Fruit fly (Drosophila melanogaster) whole organism, larva: Measurements from ENCODE around the gene klu.

Source experiments
- noc ChIP-seq: fragments of 200-800 bp; sonication (Bioruptor generic); optimal IDR thresholded peaks from 3 replicates; lab custom pipeline; 2019; ENCODE audit warnings: missing biosample characterization, mild to moderate bottlenecking, missing genetic modification characterization, moderate library complexity

The klu gene

dm6 chr3L:11015203-11015602, 6.2 kb upstream of the klu start:
- TF ChIP-seq noc = no peak

dm6 chr3L:11011610-11012202, 2.7 kb upstream of the klu start:
- TF ChIP-seq noc = no peak

DNA sequence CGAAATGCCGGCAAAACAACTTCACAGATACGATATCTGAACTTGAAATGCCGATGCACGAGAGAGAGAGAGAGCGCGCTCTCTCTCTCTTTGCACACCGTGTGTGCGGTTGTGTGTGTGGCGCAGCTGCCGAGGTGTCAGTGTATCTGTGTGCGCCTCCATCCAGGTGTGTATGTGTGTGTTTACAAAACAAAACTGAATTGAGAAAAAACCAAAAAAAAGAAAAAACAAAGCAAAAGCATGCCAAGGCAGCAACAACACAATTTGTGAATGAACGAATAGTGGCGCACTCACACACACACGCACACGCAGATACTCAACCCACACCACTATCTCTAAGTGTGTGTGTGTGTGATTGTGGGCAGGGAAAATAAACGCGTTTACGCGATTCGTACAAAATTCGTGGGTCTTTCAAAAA, 1.4 kb upstream of the klu start:
- TF ChIP-seq noc = peak; percentile 5

dm6 chr3L:11007786-11008185, 1.2 kb downstream of the klu start:
- TF ChIP-seq noc = no peak

DNA sequence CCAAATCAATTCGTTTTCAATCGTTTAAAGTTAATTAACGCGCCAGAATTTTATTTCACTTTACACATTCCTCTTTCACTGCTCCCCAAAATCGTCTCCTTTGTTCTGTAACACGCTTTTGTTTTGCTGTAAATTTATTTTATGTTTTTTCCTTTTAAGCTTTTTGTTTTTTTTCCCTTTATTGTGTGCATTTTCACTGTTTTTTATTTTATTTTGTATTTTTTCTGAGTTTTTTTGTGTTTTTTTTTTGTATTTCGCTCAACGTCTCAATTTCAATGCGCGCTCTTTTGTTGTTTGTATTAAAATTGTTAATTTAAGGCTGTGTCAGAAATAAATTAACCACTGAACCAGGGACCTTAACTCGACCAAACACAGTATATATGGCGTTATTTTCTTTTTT, 2.6 kb downstream of the klu start:
- TF ChIP-seq noc = no peak

dm6 chr3L:11004739-11005476, 4.1 kb downstream of the klu start:
- TF ChIP-seq noc = no peak

DNA sequence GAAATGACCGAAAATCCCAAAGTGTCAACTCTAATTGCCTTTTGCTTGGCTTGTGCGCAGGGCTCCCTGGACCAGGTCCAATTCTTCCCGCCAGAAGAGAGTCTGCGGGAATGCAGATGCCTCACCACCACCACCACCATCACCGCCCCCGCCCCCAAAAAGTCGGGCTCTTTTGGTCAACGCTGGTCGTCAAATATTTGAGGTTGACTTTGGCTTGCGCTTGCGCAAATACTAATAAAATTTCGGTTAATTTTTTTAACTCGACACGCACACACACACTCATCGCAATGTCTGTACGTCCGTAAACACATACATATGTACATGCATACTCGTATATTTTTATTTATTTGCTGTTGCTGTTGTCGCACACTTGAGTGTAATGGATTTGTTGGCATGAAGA, 5.0 kb downstream of the klu start:
- no peak for TF ChIP-seq noc

DNA sequence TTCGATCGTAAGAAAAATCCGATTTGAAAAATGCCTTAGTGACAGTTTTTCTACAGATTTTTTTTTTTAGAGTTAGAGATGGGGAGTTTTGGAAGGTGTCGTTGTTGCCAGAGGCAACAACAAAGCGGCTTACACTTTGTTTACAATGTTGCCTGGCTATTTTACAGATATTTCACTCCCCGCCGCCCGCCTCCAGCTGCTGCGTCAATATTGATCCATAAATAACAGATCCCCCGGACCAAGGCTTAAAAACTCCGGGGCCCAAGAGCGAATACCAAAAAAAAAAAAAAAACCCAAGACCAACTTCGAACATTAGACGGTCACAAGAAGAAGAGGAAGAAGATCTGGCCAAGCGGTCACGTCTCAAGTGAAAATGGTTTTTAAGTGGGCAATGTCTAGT, 6.1 kb downstream of the klu start:
- TF ChIP-seq noc = no peak

DNA sequence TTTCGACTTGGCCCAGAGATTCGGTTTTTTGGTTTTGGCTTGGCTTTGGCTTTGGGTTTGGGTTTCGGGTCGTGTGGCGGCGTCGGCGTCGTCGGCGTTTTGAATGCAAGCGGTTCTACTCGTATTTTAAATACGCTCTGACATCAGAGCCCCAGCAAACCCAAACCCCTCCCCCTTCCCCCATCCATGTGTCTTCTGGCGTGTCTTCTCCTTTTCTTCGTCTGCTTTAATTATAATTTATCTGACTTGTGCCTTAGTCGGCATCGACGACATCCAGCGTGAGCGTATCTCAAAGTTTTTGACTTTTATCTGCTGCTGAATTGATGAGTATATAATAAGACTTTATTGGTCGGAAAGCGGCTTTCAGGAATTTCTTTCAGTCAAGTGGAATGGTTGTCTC, 7.3 kb downstream of the klu start:
- no peak for TF ChIP-seq noc

- no peak for TF ChIP-seq noc
Observed at dm6 chr3L:10999558-10999957, 9.4 kb downstream of the klu start.

DNA sequence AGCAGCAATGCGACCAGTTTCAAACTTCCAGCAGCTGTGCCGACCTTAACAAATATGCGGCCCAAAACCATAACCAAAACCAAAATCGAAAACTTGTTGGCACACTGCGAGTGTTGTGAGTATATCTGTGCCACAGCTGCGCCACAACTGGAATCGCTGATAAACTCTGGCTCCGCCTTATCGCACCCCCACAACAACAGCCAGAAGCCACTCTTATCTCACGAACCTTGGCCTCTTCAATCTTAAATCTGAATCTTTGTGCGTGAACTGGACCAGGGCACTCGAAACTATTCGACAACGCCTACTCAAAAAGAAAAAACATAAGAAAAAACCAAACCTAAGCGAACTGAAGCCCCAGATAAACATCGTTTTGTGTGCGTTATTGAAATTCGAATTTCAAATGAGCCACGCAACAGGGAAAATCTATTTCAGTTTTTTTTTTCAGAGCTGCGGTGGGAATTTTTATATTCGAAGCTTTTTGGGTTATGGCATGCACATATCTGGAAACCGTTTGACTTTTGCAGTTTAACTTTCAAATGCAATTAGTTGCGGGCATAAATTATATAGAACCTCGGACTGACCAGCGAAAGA, 11.7 kb downstream of the klu start:
- TF ChIP-seq noc = no peak

DNA sequence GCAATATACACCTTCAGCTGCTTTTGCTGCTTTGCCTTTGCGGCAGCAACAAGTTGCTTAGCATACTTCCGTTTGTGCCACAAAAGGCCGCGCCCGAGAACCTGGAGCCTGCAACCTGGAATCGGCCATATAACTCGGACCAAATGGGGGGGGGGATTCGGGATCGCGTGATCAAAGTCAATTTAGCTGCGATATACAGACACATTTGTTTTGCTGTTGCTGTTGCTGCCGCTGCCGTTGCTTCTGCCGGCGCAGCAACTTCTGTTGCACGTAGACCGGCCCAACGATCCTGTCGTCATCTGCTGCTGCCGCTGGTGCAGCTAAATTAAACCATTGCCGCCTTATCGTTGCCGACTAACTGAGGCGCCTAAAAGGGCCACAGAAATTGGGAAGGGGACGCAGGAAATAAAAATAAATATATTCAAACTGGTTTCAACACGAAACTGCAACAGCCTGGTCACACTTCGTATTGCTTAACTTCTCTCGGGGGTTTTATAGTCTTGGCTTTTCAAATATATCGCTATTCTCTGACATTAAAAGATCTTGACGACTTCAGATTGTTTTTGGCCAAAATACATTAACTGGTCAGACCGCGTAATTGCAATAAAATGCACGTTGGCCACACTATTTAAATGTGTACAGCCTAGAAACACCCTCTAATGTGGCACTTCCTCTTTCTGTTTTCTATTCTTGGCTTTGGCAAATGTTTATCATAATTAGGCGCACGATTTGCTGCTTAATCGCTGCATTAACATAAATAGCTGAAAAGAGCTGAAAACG, 17.6 kb downstream of the klu start:
- no peak for TF ChIP-seq noc

DNA sequence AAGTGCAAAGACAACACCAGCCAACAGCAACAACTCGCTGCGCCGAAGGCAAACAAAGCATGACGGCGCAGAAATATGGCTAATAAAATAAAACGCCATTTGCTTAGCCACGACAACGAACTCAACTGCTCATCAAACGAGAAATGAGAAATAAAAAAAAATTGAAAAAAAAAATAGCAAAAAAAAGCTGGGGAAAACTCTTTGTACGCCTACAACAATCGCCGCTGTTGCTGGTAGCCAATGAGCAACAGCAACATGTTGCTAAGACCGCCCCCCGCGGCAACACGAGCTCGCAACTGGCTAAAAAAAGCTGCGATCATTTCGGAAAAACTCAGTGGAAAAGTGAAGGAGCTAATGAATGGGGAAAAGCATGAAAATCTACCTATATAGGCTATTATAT, 19.1 kb downstream of the klu start:
- TF ChIP-seq noc = no peak

DNA sequence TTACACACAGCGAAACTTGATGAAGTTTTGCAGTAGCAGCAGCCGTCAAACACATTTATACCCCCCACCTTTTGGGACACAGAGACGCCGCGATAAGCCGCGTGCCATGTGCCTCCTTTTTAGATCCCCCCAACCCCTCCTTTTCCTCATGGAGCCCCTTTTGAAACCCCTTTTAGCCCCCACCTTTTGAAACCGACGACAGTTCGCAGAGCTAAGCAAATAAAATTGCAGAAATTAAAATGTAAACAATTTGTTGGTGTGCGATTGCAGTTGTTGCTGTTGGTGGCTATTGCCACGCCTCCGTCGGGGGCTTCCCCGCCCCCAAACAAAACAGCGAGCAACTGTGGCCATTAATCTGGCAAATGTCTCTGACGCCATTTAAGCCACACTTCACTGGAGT, 19.7 kb downstream of the klu start:
- no peak for TF ChIP-seq noc

dm6 chr3L:10988559-10988958, 20.4 kb downstream of the klu start:
- no peak for TF ChIP-seq noc

- no peak for TF ChIP-seq noc
Observed at dm6 chr3L:10986613-10987012, 22.4 kb downstream of the klu start.

DNA sequence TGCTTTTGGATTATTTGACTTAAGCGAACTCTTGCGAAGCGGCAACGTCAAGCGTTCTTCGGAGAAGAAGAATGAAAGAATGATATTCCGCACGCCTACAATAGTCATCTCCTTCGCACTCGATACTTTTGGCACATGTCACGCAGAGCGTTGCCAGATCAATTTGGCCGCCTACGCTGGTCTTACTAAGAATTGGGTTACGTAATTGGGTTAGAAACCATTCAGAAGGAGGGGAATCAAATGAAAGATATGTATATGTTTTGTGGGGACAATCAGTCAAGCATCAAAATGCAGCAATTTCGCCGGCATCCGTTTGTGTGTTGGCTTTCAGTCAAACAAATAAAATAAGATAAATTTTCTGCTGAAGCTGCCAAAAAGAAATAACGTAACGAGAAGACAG, 23.4 kb downstream of the klu start:
- TF ChIP-seq noc = no peak

DNA sequence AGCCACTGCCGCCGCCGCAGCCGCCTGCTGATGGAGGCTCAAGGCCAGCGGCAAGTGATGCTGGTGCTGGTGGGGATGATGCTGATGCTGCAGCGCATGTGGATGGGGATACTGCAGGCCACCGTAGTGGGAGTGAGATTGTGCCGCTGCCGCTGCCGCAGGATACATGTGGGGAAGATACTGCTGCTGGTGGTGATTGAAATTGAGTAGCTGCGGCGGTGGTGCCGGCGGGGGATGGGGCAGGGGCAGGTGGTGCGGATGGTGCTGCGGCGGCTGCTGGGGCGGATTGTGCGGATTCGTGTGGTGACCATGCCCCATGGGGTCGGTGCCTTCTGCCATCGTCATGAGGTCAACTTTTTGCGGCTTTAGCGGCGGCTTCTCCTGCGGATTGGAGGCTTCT, 24.4 kb downstream of the klu start:
- TF ChIP-seq noc = no peak
